Fruit fly (Drosophila melanogaster) whole organism, embryonic: ENCODE measurements around the gene CG43163.

Experiments used
- BtbVII ChIP-seq: fragments of 200-800 bp; sonication (Bioruptor generic); optimal IDR thresholded peaks from 3 replicates; lab custom pipeline; 2017; ENCODE audit warnings: missing biosample characterization, mild to moderate bottlenecking, missing genetic modification characterization
- CG10267 ChIP-seq: fragments of 200-800 bp; sonication (Bioruptor generic); optimal IDR thresholded peaks from 2 replicates; lab custom pipeline; 2018; ENCODE audit warnings: missing biosample characterization, mild to moderate bottlenecking, missing genetic modification characterization, moderate library complexity
- CG10274 ChIP-seq: fragments of 200-800 bp; sonication (Bioruptor generic); optimal IDR thresholded peaks from 3 replicates; lab custom pipeline; 2017; ENCODE audit warnings: missing biosample characterization, mild to moderate bottlenecking, missing genetic modification characterization
- CG10979 ChIP-seq: fragments of 200-800 bp; sonication (Bioruptor generic); optimal IDR thresholded peaks from 2 replicates; lab custom pipeline; 2018; ENCODE audit warnings: missing biosample characterization, mild to moderate bottlenecking, missing genetic modification characterization, moderate library complexity
- CG12219 ChIP-seq: fragments of 200-800 bp; sonication (Bioruptor generic); optimal IDR thresholded peaks from 3 replicates; lab custom pipeline; 2018; ENCODE audit warnings: missing biosample characterization, mild to moderate bottlenecking, missing genetic modification characterization
- CG16779 ChIP-seq: fragments of 200-800 bp; sonication (Bioruptor generic); IDR thresholded peaks from 2 replicates; pipeline ENCODE4 v1.3.6; 2022; ENCODE audit warnings: missing biosample characterization, missing genetic modification characterization
- CG17359 ChIP-seq: fragments of 200-800 bp; sonication (Bioruptor generic); optimal IDR thresholded peaks from 3 replicates; lab custom pipeline; 2018; ENCODE audit warnings: missing biosample characterization, mild to moderate bottlenecking, missing genetic modification characterization, moderate library complexity
- CG17829 ChIP-seq: fragments of 200-800 bp; optimal IDR thresholded peaks from 2 replicates; lab custom pipeline; 2019; ENCODE audit warnings: missing biosample characterization, mild to moderate bottlenecking, missing genetic modification characterization, moderate library complexity
- CG2199 ChIP-seq: fragments of 200-800 bp; sonication (Bioruptor generic); IDR thresholded peaks from 3 replicates; pipeline ENCODE4 v1.3.6; 2022; ENCODE audit warnings: missing biosample characterization, missing genetic modification characterization
- CG2202 ChIP-seq: fragments of 200-800 bp; sonication (Bioruptor generic); optimal IDR thresholded peaks from 2 replicates; lab custom pipeline; 2018; ENCODE audit warnings: missing biosample characterization, mild to moderate bottlenecking, missing genetic modification characterization
- CG2875 ChIP-seq: fragments of 200-800 bp; sonication (Bioruptor generic); optimal IDR thresholded peaks from 2 replicates; lab custom pipeline; 2017; ENCODE audit warnings: missing biosample characterization, mild to moderate bottlenecking, missing genetic modification characterization, missing genetic modification reagents
- CG30403 ChIP-seq: fragments of 200-800 bp; sonication (Bioruptor generic); optimal IDR thresholded peaks from 3 replicates; lab custom pipeline; 2016; ENCODE audit warnings: missing biosample characterization, missing genetic modification characterization
- CG5180 ChIP-seq: fragments of 200-800 bp; sonication (Bioruptor generic); optimal IDR thresholded peaks from 3 replicates; lab custom pipeline; 2017; ENCODE audit warnings: missing biosample characterization, missing genetic modification characterization, mild to moderate bottlenecking, moderate library complexity, missing genetic modification reagents
- CG5245 ChIP-seq: fragments of 200-800 bp; sonication (Bioruptor generic); optimal IDR thresholded peaks from 3 replicates; lab custom pipeline; 2016; ENCODE audit warnings: missing biosample characterization, missing genetic modification characterization
- CG6654 ChIP-seq: fragments of 200-800 bp; sonication (Bioruptor generic); optimal IDR thresholded peaks from 2 replicates; lab custom pipeline; 2017; ENCODE audit warnings: missing biosample characterization, mild to moderate bottlenecking, missing genetic modification characterization
- CG6689 ChIP-seq: fragments of 200-800 bp; sonication (Bioruptor generic); IDR thresholded peaks from 2 replicates; pipeline ENCODE4 v1.3.6; 2022; ENCODE audit warnings: missing biosample characterization, missing genetic modification characterization
- CG6813 ChIP-seq: fragments of 200-800 bp; sonication (Bioruptor generic); optimal IDR thresholded peaks from 2 replicates; lab custom pipeline; 2017; ENCODE audit warnings: missing biosample characterization, missing genetic modification characterization, mild to moderate bottlenecking, moderate library complexity, missing genetic modification reagents
- CG7786 ChIP-seq: fragments of 200-800 bp; sonication (Bioruptor generic); optimal IDR thresholded peaks from 2 replicates; lab custom pipeline; 2016; ENCODE audit warnings: missing biosample characterization, missing genetic modification characterization
- CG8281 ChIP-seq: fragments of 200-800 bp; sonication (Bioruptor generic); optimal IDR thresholded peaks from 2 replicates; lab custom pipeline; 2018; ENCODE audit warnings: missing biosample characterization, mild to moderate bottlenecking, missing genetic modification characterization, moderate library complexity
- CHES-1-like ChIP-seq: fragments of 200-800 bp; sonication (Bioruptor generic); optimal IDR thresholded peaks from 2 replicates; lab custom pipeline; 2016; ENCODE audit warnings: missing biosample characterization, missing genetic modification characterization
- Chrac-16 ChIP-seq: fragments of 200-800 bp; sonication (Bioruptor generic); optimal IDR thresholded peaks from 3 replicates; lab custom pipeline; 2016; ENCODE audit warnings: missing biosample characterization, missing genetic modification characterization
- Dref ChIP-seq: fragments of 200-800 bp; sonication (Bioruptor generic); IDR thresholded peaks from 2 replicates; pipeline ENCODE4 v1.3.6; 2022; ENCODE audit warnings: missing biosample characterization, missing genetic modification characterization
- HmgZ ChIP-seq: fragments of 200-800 bp; sonication (Bioruptor generic); optimal IDR thresholded peaks from 2 replicates; lab custom pipeline; 2018; ENCODE audit warnings: missing biosample characterization, mild to moderate bottlenecking, missing genetic modification characterization
- Kr ChIP-seq: fragments of 200-800 bp; sonication (Bioruptor generic); optimal IDR thresholded peaks from 2 replicates; lab custom pipeline; 2017; ENCODE audit warnings: missing biosample characterization, mild to moderate bottlenecking, missing genetic modification characterization
- Lim3 ChIP-seq: fragments of 200-800 bp; sonication (Bioruptor generic); IDR thresholded peaks from 2 replicates; pipeline ENCODE4 v1.3.6; 2022; ENCODE audit warnings: missing biosample characterization, missing genetic modification characterization
- Nf-YB ChIP-seq: fragments of 200-800 bp; sonication (Bioruptor generic); optimal IDR thresholded peaks from 3 replicates; lab custom pipeline; 2019; ENCODE audit warnings: missing biosample characterization, mild to moderate bottlenecking, missing genetic modification characterization, moderate library complexity
- Nf-YC ChIP-seq: fragments of 200-800 bp; optimal IDR thresholded peaks from 3 replicates; lab custom pipeline; 2019; ENCODE audit warnings: missing biosample characterization, mild to moderate bottlenecking, missing genetic modification characterization, moderate library complexity
- NfI ChIP-seq: fragments of 200-800 bp; sonication (Bioruptor generic); optimal IDR thresholded peaks from 3 replicates; lab custom pipeline; 2018; ENCODE audit warnings: missing biosample characterization, mild to moderate bottlenecking, missing genetic modification characterization, moderate library complexity
- Ssrp ChIP-seq: fragments of 200-800 bp; sonication (Bioruptor generic); optimal IDR thresholded peaks from 2 replicates; lab custom pipeline; 2018; ENCODE audit warnings: missing biosample characterization, mild to moderate bottlenecking, missing genetic modification characterization, moderate library complexity
- bab2 ChIP-seq: fragments of 200-800 bp; sonication (Bioruptor generic); optimal IDR thresholded peaks from 2 replicates; lab custom pipeline; 2016; ENCODE audit warnings: missing biosample characterization, missing genetic modification characterization
- btn ChIP-seq: fragments of 200-800 bp; sonication (Bioruptor generic); optimal IDR thresholded peaks from 2 replicates; lab custom pipeline; 2016; ENCODE audit warnings: missing biosample characterization, missing genetic modification characterization
- caup ChIP-seq: fragments of 200-800 bp; sonication (Bioruptor generic); optimal IDR thresholded peaks from 3 replicates; lab custom pipeline; 2017; ENCODE audit warnings: missing biosample characterization, mild to moderate bottlenecking, missing genetic modification characterization, moderate library complexity; ENCODE audit not compliant: severe bottlenecking
- croc ChIP-seq: fragments of 200-800 bp; sonication (Bioruptor generic); conservative IDR thresholded peaks from 3 replicates; pipeline ENCODE4 v1.3.6; 2022; ENCODE audit warnings: missing biosample characterization, missing genetic modification characterization
- da ChIP-seq: fragments of 200-800 bp; sonication (Bioruptor generic); optimal IDR thresholded peaks from 2 replicates; lab custom pipeline; 2016; ENCODE audit warnings: missing biosample characterization, missing genetic modification characterization
- gt ChIP-seq: fragments of 200-800 bp; sonication (Bioruptor generic); IDR thresholded peaks from 2 replicates; pipeline ENCODE4 v1.3.6; 2022; ENCODE audit warnings: missing biosample characterization, missing genetic modification characterization
- hkb ChIP-seq, 2 experiments: fragments of 200-800 bp in 1 of 2; fragments of >200 bp in 1 of 2; sonication (Bioruptor generic) in 1 of 2; IDR thresholded peaks in 1 of 2; optimal IDR thresholded peaks in 1 of 2; 2 replicates each; pipeline versions ENCODE4 v1.3.6 to Lab custom; 2017 to 2022; ENCODE audit warnings: missing biosample characterization in 1 of 2, missing genetic modification characterization in 1 of 2
- mld ChIP-seq: fragments of 200-800 bp; sonication (Bioruptor generic); IDR thresholded peaks from 3 replicates; pipeline ENCODE4 v1.3.6; 2022; ENCODE audit warnings: missing biosample characterization, missing genetic modification characterization; ENCODE audit not compliant: partially characterized antibody
- nau ChIP-seq: fragments of 200-800 bp; sonication (Bioruptor generic); optimal IDR thresholded peaks from 3 replicates; lab custom pipeline; 2017; ENCODE audit warnings: missing biosample characterization, mild to moderate bottlenecking, missing genetic modification characterization, missing genetic modification reagents
- nerfin-2 ChIP-seq: fragments of 200-800 bp; sonication (Bioruptor generic); IDR thresholded peaks from 2 replicates; pipeline ENCODE4 v1.3.6; 2022; ENCODE audit warnings: missing biosample characterization, missing genetic modification characterization; ENCODE audit not compliant: partially characterized antibody
- phol ChIP-seq: fragments of 200-800 bp; sonication (Bioruptor generic); optimal IDR thresholded peaks from 3 replicates; lab custom pipeline; 2018; ENCODE audit warnings: missing biosample characterization, mild to moderate bottlenecking, missing genetic modification characterization, moderate library complexity
- ro ChIP-seq: fragments of 200-800 bp; sonication (Bioruptor generic); IDR thresholded peaks from 2 replicates; pipeline ENCODE4 v1.3.6; 2022; ENCODE audit warnings: missing biosample characterization, missing genetic modification characterization
- run ChIP-seq: fragments of 200-800 bp; sonication (Bioruptor generic); optimal IDR thresholded peaks from 3 replicates; lab custom pipeline; 2018; ENCODE audit warnings: missing biosample characterization, mild to moderate bottlenecking, missing genetic modification characterization
- sd ChIP-seq: fragments of 200-800 bp; sonication (Bioruptor generic); optimal IDR thresholded peaks from 3 replicates; lab custom pipeline; 2018; ENCODE audit warnings: missing biosample characterization, mild to moderate bottlenecking, missing genetic modification characterization, moderate library complexity
- sens-2 ChIP-seq: fragments of 200-800 bp; sonication (Bioruptor generic); IDR thresholded peaks from 2 replicates; pipeline ENCODE4 v1.3.6; 2022; ENCODE audit warnings: missing biosample characterization, missing genetic modification characterization
- sisA ChIP-seq: fragments of 200-800 bp; sonication (Bioruptor generic); IDR thresholded peaks from 2 replicates; pipeline ENCODE4 v1.3.6; 2022; ENCODE audit warnings: missing biosample characterization, missing genetic modification characterization
- wek ChIP-seq: fragments of 200-800 bp; sonication (Bioruptor generic); optimal IDR thresholded peaks from 3 replicates; lab custom pipeline; 2018; ENCODE audit warnings: missing biosample characterization, mild to moderate bottlenecking, missing genetic modification characterization, moderate library complexity
- yki ChIP-seq: fragments of >200 bp; optimal IDR thresholded peaks from 3 replicates; lab custom pipeline; 2018
- zfh2 ChIP-seq: fragments of 200-800 bp; sonication (Bioruptor generic); optimal IDR thresholded peaks from 2 replicates; lab custom pipeline; 2016; ENCODE audit warnings: missing biosample characterization, missing genetic modification characterization

CG43163 gene

DNA sequence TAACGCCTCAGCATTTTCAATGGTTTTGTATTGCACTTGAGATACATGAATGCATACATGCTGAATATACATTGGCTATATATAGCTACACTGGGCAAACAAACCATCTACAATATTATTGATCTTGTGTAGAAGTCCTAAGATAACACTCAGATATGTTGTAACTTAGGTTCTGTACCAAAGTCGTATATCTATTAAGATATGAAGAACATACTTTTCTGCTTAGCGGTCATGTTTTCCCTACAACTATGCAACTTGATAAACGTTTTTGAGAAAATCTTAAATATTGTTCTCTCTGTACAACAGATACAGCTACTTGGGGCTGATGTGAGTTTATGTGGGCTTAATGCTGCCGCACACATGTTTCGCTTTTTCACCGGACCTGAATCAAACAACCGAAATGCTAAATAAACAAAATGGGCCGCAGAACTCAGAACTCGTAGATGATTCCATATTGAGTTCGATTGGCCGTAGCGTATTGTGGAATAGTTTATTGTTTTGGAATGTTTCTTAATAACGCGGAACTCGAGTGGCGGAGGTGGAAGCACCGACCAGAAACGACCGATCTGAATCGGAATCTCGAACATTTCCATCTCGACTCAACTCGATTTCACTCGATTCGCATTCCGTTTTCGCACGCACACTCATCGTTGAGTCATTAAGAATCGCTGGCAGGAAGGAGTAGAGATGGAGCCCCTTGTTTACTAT, 42.4 kb upstream of the CG43163 start (continued):
- TF ChIP-seq BtbVII (peak; percentile 3), CG2202 (peak; percentile 53), CG16779 (GFP tag; lab: Robert Waterston, UW) (no peak), wek (GFP tag; lab: Kevin White, UChicago) (peak; percentile 30), gt (GFP tag; lab: Robert Waterston, UW) (no peak), CG6654 (GFP tag; lab: Kevin White, UChicago) (no peak), CG6813 (GFP tag; lab: Kevin White, UChicago) (peak; percentile 6), CG10274 (GFP tag; lab: Kevin White, UChicago) (no peak), CG7786 (GFP tag; lab: Kevin White, UChicago) (peak; percentile 0), NfI (GFP tag; lab: Kevin White, UChicago) (peak; percentile 18), CG10267 (tag; lab: Kevin White, UChicago) (peak; percentile 57), sd (tag; lab: Kevin White, UChicago) (peak; percentile 85), Nf-YB (GFP tag; lab: Kevin White, UChicago) (peak; percentile 29), CHES-1-like (GFP tag; lab: Kevin White, UChicago) (peak; percentile 20), nerfin-2 (GFP tag; lab: Robert Waterston, UW) (no peak), mld (GFP tag; lab: Robert Waterston, UW) (no peak), CG5245 (GFP tag; lab: Kevin White, UChicago) (peak; percentile 14), CG12219 (GFP tag; lab: Kevin White, UChicago) (peak; percentile 35), ro (GFP tag; lab: Robert Waterston, UW) (no peak), CG2875 (peak; percentile 57), sens-2 (GFP tag; lab: Robert Waterston, UW) (peak; percentile 45; the same call in 1 of the 2 replicates), hkb (optimal IDR thresholded peaks at IDR 0.05; lab: Kevin White, UChicago) (no peak), hkb (GFP tag; IDR thresholded peaks at IDR 0.05; lab: Robert Waterston, UW) (peak; percentile 70), da (GFP tag; lab: Kevin White, UChicago) (no peak), run (tag; lab: Kevin White, UChicago) (peak; percentile 39), zfh2 (no peak), yki (no peak), CG10979 (peak; percentile 71), sisA (GFP tag; lab: Robert Waterston, UW) (peak; percentile 40), CG5180 (GFP tag; lab: Kevin White, UChicago) (peak; percentile 38), CG2199 (peak; percentile 11; the same call in 1 of the 3 replicates), CG17359 (peak; percentile 56), croc (GFP tag; lab: Robert Waterston, UW) (peak; percentile 48; the same call in 2 of the 3 replicates), phol (tag; lab: Kevin White, UChicago) (peak; percentile 55), Nf-YC (peak; percentile 18), Chrac-16 (GFP tag; lab: Kevin White, UChicago) (peak; percentile 36), CG6689 (GFP tag; lab: Robert Waterston, UW) (peak; percentile 54; the same call in 1 of the 2 replicates), btn (GFP tag; lab: Kevin White, UChicago) (peak; percentile 42), Kr (GFP tag; lab: Kevin White, UChicago) (no peak), bab2 (GFP tag; lab: Kevin White, UChicago) (peak; percentile 36), Ssrp (tag; lab: Kevin White, UChicago) (peak; percentile 38), CG17829 (tag; lab: Kevin White, UChicago) (peak; percentile 67), caup (GFP tag; lab: Kevin White, UChicago) (peak; percentile 28), CG8281 (tag; lab: Kevin White, UChicago) (peak; percentile 14), Lim3 (no peak), nau (GFP tag; lab: Kevin White, UChicago) (peak; percentile 50), CG30403 (GFP tag; lab: Kevin White, UChicago) (peak; percentile 56), HmgZ (tag; lab: Kevin White, UChicago) (no peak), Dref (GFP tag; lab: Robert Waterston, UW) (no peak)
